Worm (Caenorhabditis elegans) whole organism, early embryonic: ENCODE results near the gene K08F4.5.

ENCODE experiments used
- B0310.2 ChIP-seq: sonication (generic microtip); optimal IDR thresholded peaks from 2 replicates; lab custom pipeline; 2016; ENCODE audit warnings: mild to moderate bottlenecking, missing genetic modification characterization, missing compliant biosample characterization
- ama-1 ChIP-seq: fragments of 150-350 bp; optimal IDR thresholded peaks from 2 replicates; lab custom pipeline; 2014
- ceh-13 ChIP-seq: fragments of 200-800 bp; sonication (Bioruptor generic); optimal IDR thresholded peaks from 2 replicates; lab custom pipeline; 2018; ENCODE audit warnings: mild to moderate bottlenecking, missing genetic modification characterization, missing compliant biosample characterization
- ceh-36 ChIP-seq: sonication (generic microtip); optimal IDR thresholded peaks from 2 replicates; lab custom pipeline; 2016; ENCODE audit warnings: missing genetic modification characterization, inconsistent platforms, missing compliant biosample characterization
- ets-7 ChIP-seq: sonication (generic microtip); optimal IDR thresholded peaks from 2 replicates; lab custom pipeline; 2016; ENCODE audit warnings: missing genotype, missing genetic modification characterization, missing compliant biosample characterization
- flt-1 ChIP-seq: fragments of 200-800 bp; sonication (Bioruptor generic); IDR thresholded peaks from 2 replicates; pipeline ENCODE4 v1.3.6; 2022; ENCODE audit warnings: missing genetic modification characterization, missing compliant biosample characterization
- hmg-4 ChIP-seq: fragments of 200-800 bp; sonication (Bioruptor generic); optimal IDR thresholded peaks from 2 replicates; lab custom pipeline; 2018; ENCODE audit warnings: mild to moderate bottlenecking, missing genetic modification characterization, missing compliant biosample characterization
- hnd-1 ChIP-seq: sonication (generic microtip); optimal IDR thresholded peaks from 2 replicates; lab custom pipeline; 2016; ENCODE audit warnings: missing genetic modification characterization, missing compliant biosample characterization
- pes-1 ChIP-seq: fragments of 200-800 bp; sonication (Bioruptor generic); IDR thresholded peaks from 2 replicates; pipeline ENCODE4 v1.3.6; 2022; ENCODE audit warnings: missing genetic modification reagents, missing genetic modification characterization, missing compliant biosample characterization
- scrt-1 ChIP-seq: fragments of 200-800 bp; sonication (Bioruptor generic); IDR thresholded peaks from 2 replicates; pipeline ENCODE4 v1.3.6; 2022; ENCODE audit warnings: missing genetic modification characterization, missing compliant biosample characterization
- sea-1 ChIP-seq: fragments of 200-800 bp; sonication (Bioruptor generic); conservative IDR thresholded peaks from 2 replicates; pipeline ENCODE4 v1.3.6; 2022; ENCODE audit warnings: missing genetic modification characterization, missing compliant biosample characterization
- tbx-11 ChIP-seq: fragments of 200-800 bp; sonication (Bioruptor generic); IDR thresholded peaks from 2 replicates; pipeline ENCODE4 v1.3.6; 2022; ENCODE audit warnings: missing genetic modification characterization, missing compliant biosample characterization
- tbx-37 ChIP-seq: fragments of 200-800 bp; sonication (Bioruptor generic); conservative IDR thresholded peaks from 2 replicates; pipeline ENCODE4 v1.3.6; 2022; ENCODE audit warnings: missing genetic modification reagents, missing genetic modification characterization, missing compliant biosample characterization
- tra-4 ChIP-seq: sonication (generic microtip); optimal IDR thresholded peaks from 2 replicates; lab custom pipeline; 2017; ENCODE audit warnings: missing genetic modification characterization, missing compliant biosample characterization

DNA sequence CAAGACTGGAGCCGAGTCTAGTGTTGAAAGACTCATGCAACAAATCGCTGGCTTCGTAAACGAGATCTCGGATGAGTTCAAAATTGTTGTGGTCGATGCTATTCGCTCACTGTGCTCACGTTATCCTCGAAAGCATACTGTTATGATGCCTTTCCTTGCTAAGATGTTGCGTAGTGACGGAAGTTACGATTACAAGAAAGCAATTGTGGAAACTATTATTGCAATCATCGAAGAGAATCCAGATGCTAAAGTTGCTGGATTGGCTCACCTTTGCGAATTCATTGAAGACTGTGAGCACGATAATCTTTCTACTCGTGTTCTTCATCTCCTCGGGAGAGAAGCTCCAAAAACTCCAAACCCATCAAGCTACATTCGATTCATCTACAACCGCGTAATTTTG lies 17.8 kb upstream of the K08F4.5 start:
- TF ChIP-seq ceh-13 (GFP tag; lab: Kevin White, UChicago) = no peak
- TF ChIP-seq flt-1 = no peak
- no peak for TF ChIP-seq tra-4 (tag; lab: Kevin White, UChicago)
- no peak for TF ChIP-seq ceh-36 (tag; lab: Kevin White, UChicago)
- no peak for TF ChIP-seq B0310.2 (tag; lab: Kevin White, UChicago)
- no peak for TF ChIP-seq ama-1 (lab: Kevin White, UChicago)
- no peak for TF ChIP-seq pes-1
- TF ChIP-seq scrt-1 = no peak
- TF ChIP-seq hmg-4 (GFP tag; lab: Kevin White, UChicago) = no peak
- TF ChIP-seq tbx-37 (GFP tag; lab: Robert Waterston, UW) = no peak
- TF ChIP-seq ets-7 (tag; lab: Kevin White, UChicago) = no peak
- TF ChIP-seq hnd-1 = no peak
- no peak for TF ChIP-seq sea-1 (GFP tag; lab: Robert Waterston, UW)
- no peak for TF ChIP-seq tbx-11
